Worm (Caenorhabditis elegans) whole organism, L3 larva: ENCODE measurements around the gene F58H1.5.
A peak's percentile ranks its signal among the peaks of the same experiment; 100 is the strongest.

Experiments
- ceh-28 ChIP-seq: fragments of 150-350 bp; optimal IDR thresholded peaks from 2 replicates; lab custom pipeline; 2014; ENCODE audit warnings: missing biosample characterization, missing genetic modification reagents, missing genetic modification characterization
- ceh-82 ChIP-seq: fragments of 150-350 bp; optimal IDR thresholded peaks from 2 replicates; lab custom pipeline; 2014; ENCODE audit warnings: missing biosample characterization, missing genetic modification characterization
- ceh-9 ChIP-seq: sonication (generic microtip); optimal IDR thresholded peaks from 2 replicates; lab custom pipeline; 2018; ENCODE audit warnings: missing biosample characterization, missing genetic modification characterization
- daf-12 ChIP-seq: fragments of 150-350 bp; optimal IDR thresholded peaks from 2 replicates; lab custom pipeline; 2014; ENCODE audit warnings: missing biosample characterization, missing genetic modification reagents, missing genetic modification characterization
- egl-27 ChIP-seq: sonication (generic microtip); optimal IDR thresholded peaks from 4 replicates; lab custom pipeline; 2017; ENCODE audit warnings: missing biosample characterization, missing genetic modification reagents, missing genetic modification characterization
- egl-5 ChIP-seq: fragments of 150-350 bp; optimal IDR thresholded peaks from 2 replicates; lab custom pipeline; 2017; ENCODE audit warnings: missing biosample characterization, missing genetic modification reagents, missing genetic modification characterization, inconsistent platforms
- elt-1 ChIP-seq: fragments of 150-350 bp; optimal IDR thresholded peaks from 2 replicates; lab custom pipeline; 2014; ENCODE audit warnings: missing biosample characterization, missing genetic modification characterization
- elt-2 ChIP-seq: sonication (generic microtip); optimal IDR thresholded peaks from 2 replicates; lab custom pipeline; 2016; ENCODE audit warnings: missing genetic modification reagents, mild to moderate bottlenecking, missing genetic modification characterization, missing compliant biosample characterization
- elt-3 ChIP-seq, 3 experiments: fragments of 150-350 bp in 1 of 3; sonication (generic microtip) in 2 of 3; optimal IDR thresholded peaks; 2 replicates in 2 of 3; 4 replicates in 1 of 3; lab custom pipeline; 2014 to 2017; ENCODE audit warnings: missing biosample characterization in 3 of 3, missing genetic modification characterization in 3 of 3
- eor-1 ChIP-seq, 2 experiments: fragments of 150-350 bp; optimal IDR thresholded peaks; 2 replicates each; lab custom pipeline; 2014 to 2018; ENCODE audit warnings: missing biosample characterization in 2 of 2, missing genetic modification characterization in 2 of 2
- fkh-10 ChIP-seq: sonication (generic microtip); optimal IDR thresholded peaks from 2 replicates; lab custom pipeline; 2017; ENCODE audit warnings: missing biosample characterization, missing genetic modification reagents, missing genetic modification characterization
- hmg-11 ChIP-seq: sonication (generic microtip); optimal IDR thresholded peaks from 2 replicates; lab custom pipeline; 2016; ENCODE audit warnings: missing genetic modification characterization, missing compliant biosample characterization
- lin-15B ChIP-seq: fragments of 150-350 bp; optimal IDR thresholded peaks from 2 replicates; lab custom pipeline; 2014; ENCODE audit warnings: missing biosample characterization, missing genetic modification characterization
- nfya-1 ChIP-seq: sonication (generic microtip); optimal IDR thresholded peaks from 2 replicates; lab custom pipeline; 2017; ENCODE audit warnings: missing genetic modification characterization, mild to moderate bottlenecking, missing compliant biosample characterization, antibody characterized with exemption, moderate library complexity; ENCODE audit not compliant: insufficient read depth
- nhr-12 ChIP-seq: fragments of 150-350 bp; optimal IDR thresholded peaks from 2 replicates; lab custom pipeline; 2014; ENCODE audit warnings: missing biosample characterization, missing genetic modification characterization
- nhr-23 ChIP-seq: fragments of 150-350 bp; optimal IDR thresholded peaks from 2 replicates; lab custom pipeline; 2014; ENCODE audit warnings: missing biosample characterization, missing genetic modification reagents, missing genetic modification characterization
- nhr-237 ChIP-seq: fragments of 150-350 bp; optimal IDR thresholded peaks from 2 replicates; lab custom pipeline; 2014; ENCODE audit warnings: missing biosample characterization, missing genetic modification characterization
- nhr-25 ChIP-seq: sonication (generic microtip); optimal IDR thresholded peaks from 2 replicates; lab custom pipeline; 2017; ENCODE audit warnings: missing biosample characterization, missing genetic modification characterization
- nhr-28 ChIP-seq: fragments of 150-350 bp; optimal IDR thresholded peaks from 2 replicates; lab custom pipeline; 2014; ENCODE audit warnings: missing biosample characterization, missing genetic modification characterization
- nhr-67 ChIP-seq: fragments of 150-350 bp; optimal IDR thresholded peaks from 2 replicates; lab custom pipeline; 2014; ENCODE audit warnings: missing biosample characterization, missing genetic modification characterization
- nhr-76 ChIP-seq: fragments of 150-350 bp; sonication (generic microtip); optimal IDR thresholded peaks from 5 replicates; lab custom pipeline; 2014; ENCODE audit warnings: missing biosample characterization, missing genetic modification characterization
- pha-4 ChIP-seq: fragments of 150-350 bp; optimal IDR thresholded peaks from 2 replicates; lab custom pipeline; 2014; ENCODE audit warnings: missing biosample characterization, missing genetic modification reagents, missing genetic modification characterization
- pqm-1 ChIP-seq: fragments of 150-350 bp; optimal IDR thresholded peaks from 2 replicates; lab custom pipeline; 2017; ENCODE audit warnings: missing biosample characterization, missing genetic modification characterization, inconsistent platforms
- skn-1 ChIP-seq: fragments of 150-350 bp; optimal IDR thresholded peaks from 2 replicates; lab custom pipeline; 2014; ENCODE audit warnings: missing biosample characterization, missing genetic modification characterization
- snpc-4 ChIP-seq: fragments of 150-350 bp; optimal IDR thresholded peaks from 2 replicates; lab custom pipeline; 2014; ENCODE audit warnings: missing biosample characterization, missing genetic modification characterization
- tbx-2 ChIP-seq: sonication (generic microtip); optimal IDR thresholded peaks from 2 replicates; lab custom pipeline; 2016; ENCODE audit warnings: mild to moderate bottlenecking, missing genetic modification characterization, missing compliant biosample characterization
- unc-39 ChIP-seq: sonication (generic microtip); optimal IDR thresholded peaks from 4 replicates; lab custom pipeline; 2017; ENCODE audit warnings: missing biosample characterization, missing genetic modification characterization
- zag-1 ChIP-seq: fragments of 150-350 bp; optimal IDR thresholded peaks from 2 replicates; lab custom pipeline; 2014; ENCODE audit warnings: missing biosample characterization, missing genetic modification characterization
- ztf-11 ChIP-seq: fragments of 150-350 bp; optimal IDR thresholded peaks from 2 replicates; lab custom pipeline; 2014; ENCODE audit warnings: missing biosample characterization, missing genetic modification characterization
- ztf-4 ChIP-seq: fragments of 150-350 bp; optimal IDR thresholded peaks from 2 replicates; lab custom pipeline; 2014; ENCODE audit warnings: missing biosample characterization, missing genetic modification characterization

Gene F58H1.5

ce11 chrV:11929046-11929590 lies 29.1 kb upstream of the F58H1.5 start, which contains the start of gene F58H1.2:
F58H1.2 (plus strand) TSS chrV:11929096.
- TF ChIP-seq skn-1 (tag; lab: Kevin White, UChicago): no peak
- no peak for TF ChIP-seq egl-27
- no peak for TF ChIP-seq pqm-1 (tag; lab: Kevin White, UChicago)
- TF ChIP-seq ztf-4 (tag; lab: Kevin White, UChicago): no peak
- TF ChIP-seq eor-1 (tag; optimal IDR thresholded peaks at IDR 0.05; lab: Kevin White, UChicago): no peak
- TF ChIP-seq nhr-25 (tag; lab: Kevin White, UChicago): no peak
- no peak for TF ChIP-seq egl-5 (tag; lab: Kevin White, UChicago)
- TF ChIP-seq lin-15B (tag; lab: Kevin White, UChicago): no peak
- TF ChIP-seq nhr-237 (tag; lab: Kevin White, UChicago): no peak
- TF ChIP-seq nhr-67 (tag; lab: Kevin White, UChicago): no peak
- no peak for TF ChIP-seq ceh-82 (tag; lab: Kevin White, UChicago)
- TF ChIP-seq daf-12: no peak
- no peak for TF ChIP-seq zag-1
- TF ChIP-seq nhr-28 (tag; lab: Kevin White, UChicago): no peak

- TF ChIP-seq hmg-11 (tag; lab: Kevin White, UChicago) (peak; percentile 36), elt-3 (tag; optimal IDR thresholded peaks at IDR 0.05; lab: Kevin White, UChicago) (no peak), pha-4 (tag; lab: Kevin White, UChicago) (peak; percentile 71), elt-2 (peak; percentile 21), lin-15B (tag; lab: Kevin White, UChicago) (peak; percentile 55), nfya-1 (tag; lab: Kevin White, UChicago) (peak; percentile 57)
These were observed 24.8 kb upstream of the F58H1.5 start, which contains the start of the genes aman-2 and F58H1.3 for ce11 chrV:11933196-11934028. aman-2 (minus strand) TSS chrV:11933246. F58H1.3 (plus strand) TSS chrV:11933978.

ce11 chrV:11934848-11935247 lies 23.3 kb upstream of the F58H1.5 start, which contains the start of gene F58H1.8:
F58H1.8 (plus strand) TSS chrV:11935148.
- TF ChIP-seq ztf-4 (tag; lab: Kevin White, UChicago) (no peak), nhr-23 (tag; lab: Kevin White, UChicago) (no peak), hmg-11 (tag; lab: Kevin White, UChicago) (no peak), unc-39 (tag; lab: Kevin White, UChicago) (no peak), nhr-12 (tag; lab: Kevin White, UChicago) (no peak), zag-1 (no peak), nhr-237 (tag; lab: Kevin White, UChicago) (no peak)
- TF ChIP-seq, all 47 proteins: peak for 0

- TF ChIP-seq ztf-4 (tag; lab: Kevin White, UChicago) (no peak), nhr-67 (tag; lab: Kevin White, UChicago) (no peak), nhr-28 (tag; lab: Kevin White, UChicago) (no peak), eor-1 (tag; optimal IDR thresholded peaks at IDR 0.05; lab: Kevin White, UChicago) (no peak), fkh-10 (no peak), ztf-11 (no peak), elt-1 (tag; lab: Kevin White, UChicago) (no peak), tbx-2 (tag; lab: Kevin White, UChicago) (no peak), ceh-28 (tag; lab: Kevin White, UChicago) (no peak), nhr-76 (tag; lab: Kevin White, UChicago) (no peak), pha-4 (tag; lab: Kevin White, UChicago) (no peak)
These were observed 20.5 kb upstream of the F58H1.5 start, which contains the start of gene gpla-1 for ce11 chrV:11937710-11938109. gpla-1 (minus strand) TSS chrV:11937810.

- TF ChIP-seq ceh-9 (tag; lab: Kevin White, UChicago) (no peak), unc-39 (tag; lab: Kevin White, UChicago) (no peak), ztf-11 (no peak), nhr-237 (tag; lab: Kevin White, UChicago) (no peak), elt-3 (tag; optimal IDR thresholded peaks at IDR 0.05; lab: Kevin White, UChicago) (no peak), snpc-4 (no peak), nfya-1 (tag; lab: Kevin White, UChicago) (no peak)
These were observed 17.9 kb upstream of the F58H1.5 start for ce11 chrV:11940329-11940728.
